Fruit fly (Drosophila melanogaster): ENCODE data around the gene aay.

The aay gene

DNA sequence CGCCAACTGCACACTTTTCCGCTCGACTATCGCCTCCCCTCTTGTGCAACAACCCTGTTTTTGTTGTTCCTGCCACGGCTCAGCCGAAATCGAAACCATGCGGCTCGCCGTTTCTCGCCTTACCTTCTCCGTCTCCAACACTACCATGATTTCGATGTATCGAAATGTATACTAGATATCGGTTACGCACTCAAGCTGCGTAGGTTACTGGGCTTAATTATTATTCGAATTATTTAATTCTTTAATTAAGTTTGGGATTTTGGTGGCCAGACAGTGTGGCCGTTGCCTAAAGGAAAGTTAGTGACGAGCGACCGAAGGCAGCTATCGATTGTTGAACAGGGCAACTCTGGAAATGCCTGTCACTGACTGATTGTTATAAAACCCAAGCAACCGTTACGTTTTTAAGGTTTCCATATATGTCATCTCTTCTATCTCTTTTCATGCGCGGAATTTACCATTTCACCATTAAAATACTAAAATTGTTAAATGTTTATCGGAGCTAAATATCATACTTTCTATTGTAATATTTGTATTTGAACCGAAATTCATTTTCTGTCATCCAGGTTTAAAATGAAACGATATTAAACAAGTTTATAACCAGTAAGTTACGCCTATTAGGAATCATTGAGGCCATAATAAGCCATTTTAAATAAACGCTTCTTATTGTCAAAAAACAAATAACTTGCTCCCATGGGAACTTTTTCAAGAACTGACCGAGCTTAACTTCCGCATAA, 20.7 kb upstream of the aay start, which contains the start of gene eIF4E1 (continued):
- TF ChIP-seq CG14050 (GFP tag; IDR thresholded peaks at IDR 0.05) = no peak
- TF ChIP-seq dysf (GFP tag; IDR thresholded peaks at IDR 0.05) = no peak
- peak; percentile 14 for TF ChIP-seq sug (tag; optimal IDR thresholded peaks at IDR 0.05)
- TF ChIP-seq vfl (GFP tag; optimal IDR thresholded peaks at IDR 0.05) = peak; percentile 28
- peak; percentile 55 for TF ChIP-seq HmgD (GFP tag; optimal IDR thresholded peaks at IDR 0.05)
- peak; percentile 98 for TF ChIP-seq CG2116 (GFP tag; optimal IDR thresholded peaks at IDR 0.05)
- TF ChIP-seq CG8290 (GFP tag; optimal IDR thresholded peaks at IDR 0.05) = peak; percentile 30
- peak in 1 of 2 experiments; percentile 55 for TF ChIP-seq CG8290 (tag; optimal IDR thresholded peaks at IDR 0.05)
- no peak for TF ChIP-seq CG34376 (GFP tag; optimal IDR thresholded peaks at IDR 0.05)
- TF ChIP-seq CG9437 (GFP tag; optimal IDR thresholded peaks at IDR 0.05) = peak; percentile 96
- peak; percentile 75 for TF ChIP-seq CG3847 (GFP tag; IDR thresholded peaks at IDR 0.05)
- peak; percentile 32 for TF ChIP-seq Camta (GFP tag; optimal IDR thresholded peaks at IDR 0.05)
- TF ChIP-seq vnd (GFP tag; IDR thresholded peaks at IDR 0.05; ENCODE audit: partially characterized antibody) = peak; percentile 74; the same call in 2 of the 3 replicates
- TF ChIP-seq jumu (GFP tag; optimal IDR thresholded peaks at IDR 0.05) = peak; percentile 3
- peak; percentile 13 for TF ChIP-seq Hsf (GFP tag; optimal IDR thresholded peaks at IDR 0.05)
- TF ChIP-seq lov (optimal IDR thresholded peaks at IDR 0.05) = no peak
- TF ChIP-seq lov (GFP tag; IDR thresholded peaks at IDR 0.05) = no peak
- peak; percentile 75 for TF ChIP-seq CG33213 (GFP tag; optimal IDR thresholded peaks at IDR 0.05)
- TF ChIP-seq chif (GFP tag; optimal IDR thresholded peaks at IDR 0.05) = peak in 1 of 2 experiments; percentile 4
- no peak for TF ChIP-seq Hr39 (optimal IDR thresholded peaks at IDR 0.05)
- TF ChIP-seq CG15479 (GFP tag; optimal IDR thresholded peaks at IDR 0.05) = peak; percentile 73
- peak; percentile 57 for TF ChIP-seq hbn (GFP tag; IDR thresholded peaks at IDR 0.05; ENCODE audit: partially characterized antibody)
- peak; percentile 16 for TF ChIP-seq zfh2 (GFP tag; optimal IDR thresholded peaks at IDR 0.05)
- TF ChIP-seq oc (tag; optimal IDR thresholded peaks at IDR 0.05) = no peak
- TF ChIP-seq Antp (GFP tag; optimal IDR thresholded peaks at IDR 0.05) = peak; percentile 24
- TF ChIP-seq trem (tag; optimal IDR thresholded peaks at IDR 0.05) = peak; percentile 57
- no peak for TF ChIP-seq D19B (GFP tag; optimal IDR thresholded peaks at IDR 0.05)
- peak; percentile 13 for TF ChIP-seq CG2120 (GFP tag; optimal IDR thresholded peaks at IDR 0.05)
- peak; percentile 1 for TF ChIP-seq CG1233 (GFP tag; optimal IDR thresholded peaks at IDR 0.05)
- peak; percentile 27; the same call in 2 of the 3 replicates for TF ChIP-seq ken (GFP tag; IDR thresholded peaks at IDR 0.05)
- peak; percentile 2 for TF ChIP-seq B-H2 (GFP tag; optimal IDR thresholded peaks at IDR 0.05)
- peak; percentile 50 for TF ChIP-seq E2f2 (GFP tag; IDR thresholded peaks at IDR 0.05)
- no peak for TF ChIP-seq CG10321 (GFP tag; IDR thresholded peaks at IDR 0.05)
- TF ChIP-seq Sry-δ (GFP tag; optimal IDR thresholded peaks at IDR 0.05) = peak; percentile 96
- TF ChIP-seq twi (tag; optimal IDR thresholded peaks at IDR 0.05) = no peak
- TF ChIP-seq Mes4 (GFP tag; optimal IDR thresholded peaks at IDR 0.05) = no peak
- TF ChIP-seq CG14965 (GFP tag; optimal IDR thresholded peaks at IDR 0.05; ENCODE audit: borderline replicate concordance) = no peak
- TF ChIP-seq Sox102F (GFP tag; optimal IDR thresholded peaks at IDR 0.05) = no peak
- TF ChIP-seq bab2 (GFP tag; optimal IDR thresholded peaks at IDR 0.05) = no peak
- no peak for TF ChIP-seq CG31388 (GFP tag; optimal IDR thresholded peaks at IDR 0.05)
- TF ChIP-seq kay (GFP tag; optimal IDR thresholded peaks at IDR 0.05) = peak; percentile 23
- peak; percentile 21 for TF ChIP-seq sd (tag; optimal IDR thresholded peaks at IDR 0.05)
- 0 out of 3 replicates have a peak, but pooled peaks have one; percentile 21 for TF ChIP-seq Dbx (GFP tag; IDR thresholded peaks at IDR 0.05)
- no peak for TF ChIP-seq CG33557 (GFP tag; optimal IDR thresholded peaks at IDR 0.05)
- no peak for TF ChIP-seq CG2875 (GFP tag; optimal IDR thresholded peaks at IDR 0.05)
- no peak for TF ChIP-seq lab (GFP tag; optimal IDR thresholded peaks at IDR 0.05)
- TF ChIP-seq CoRest (tag; optimal IDR thresholded peaks at IDR 0.05) = peak; percentile 61
- peak; percentile 38 for TF ChIP-seq ssp (GFP tag; IDR thresholded peaks at IDR 0.05)
- 0 out of 3 replicates have a peak, but pooled peaks have one; percentile 62 for TF ChIP-seq hb (GFP tag; IDR thresholded peaks at IDR 0.05; ENCODE audit: partially characterized antibody)
- TF ChIP-seq CG12155 (GFP tag; optimal IDR thresholded peaks at IDR 0.05) = peak; percentile 11

Data from whole organism, embryonic.